Fruit fly (Drosophila melanogaster): Measurements from ENCODE around the gene Vha26.

dm6 chr3R:5610656-5611055 is 19.1 kb downstream of the Vha26 start:
- TF ChIP-seq CTCF (optimal IDR thresholded peaks at IDR 0.05), result no peak
- TF ChIP-seq CG8478 (optimal IDR thresholded peaks at IDR 0.05), result no peak
